Worm (Caenorhabditis elegans) whole organism, early embryonic: Measurements from ENCODE around the gene Y50E8A.11.

Source experiments
- aly-1 ChIP-seq: sonication (generic microtip); optimal IDR thresholded peaks from 2 replicates; lab custom pipeline; 2016; ENCODE audit warnings: missing genetic modification characterization, missing compliant biosample characterization
- ceh-13 ChIP-seq: fragments of 200-800 bp; sonication (Bioruptor generic); optimal IDR thresholded peaks from 2 replicates; lab custom pipeline; 2018; ENCODE audit warnings: mild to moderate bottlenecking, missing genetic modification characterization, missing compliant biosample characterization
- tra-4 ChIP-seq: sonication (generic microtip); optimal IDR thresholded peaks from 2 replicates; lab custom pipeline; 2017; ENCODE audit warnings: missing genetic modification characterization, missing compliant biosample characterization

DNA sequence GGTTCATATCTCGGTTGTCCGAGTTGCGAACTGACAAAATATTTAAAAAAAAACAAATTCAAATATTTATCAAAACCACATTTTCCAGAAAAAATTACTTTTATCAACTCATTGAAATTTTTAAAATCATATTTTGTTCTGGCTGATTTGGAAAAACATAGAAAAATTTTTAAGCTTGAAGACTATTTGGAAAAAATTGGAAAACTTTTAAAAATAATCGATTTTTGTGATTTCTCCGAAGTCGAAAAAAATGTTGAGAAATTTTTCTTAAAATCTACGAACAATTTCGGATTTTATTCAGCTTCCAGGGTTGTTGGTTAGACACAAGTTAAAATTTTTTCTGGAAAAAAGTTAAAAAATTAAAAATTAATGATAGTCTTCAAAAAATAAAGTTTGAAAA, 44.4 kb upstream of the Y50E8A.11 start, which contains the start of gene Y50E8A.5:
- TF ChIP-seq tra-4 (tag; lab: Kevin White, UChicago) (no peak), aly-1 (no peak), ceh-13 (GFP tag; lab: Kevin White, UChicago) (no peak)
